Fruit fly (Drosophila melanogaster): Measurements from ENCODE around the gene Hs2st.

- TF ChIP-seq insv (optimal IDR thresholded peaks at IDR 0.05) (no peak), Sin3A (optimal IDR thresholded peaks at IDR 0.05) (no peak), Myc (optimal IDR thresholded peaks at IDR 0.05) (no peak)
These were observed 20.1 kb downstream of the Hs2st start for dm6 chr2L:19424307-19424902.

All from Kc167 (cell line).